Fruit fly (Drosophila melanogaster) whole organism, embryonic: ENCODE measurements around the gene CG15040.
A peak's percentile ranks its signal among the peaks of the same experiment; 100 is the strongest.

Experiments
- Blimp-1 ChIP-seq: fragments of 200-800 bp; sonication (Bioruptor generic); optimal IDR thresholded peaks from 3 replicates; lab custom pipeline; 2018; ENCODE audit warnings: missing biosample characterization, missing genetic modification characterization, mild to moderate bottlenecking, moderate library complexity, missing genetic modification reagents
- CG11085 ChIP-seq: fragments of 200-800 bp; sonication (Bioruptor generic); IDR thresholded peaks from 2 replicates; pipeline ENCODE4 v1.3.6; 2022; ENCODE audit warnings: missing biosample characterization, missing genetic modification characterization
- CG12299 ChIP-seq: fragments of 200-800 bp; sonication (Bioruptor generic); optimal IDR thresholded peaks from 2 replicates; lab custom pipeline; 2018; ENCODE audit warnings: missing biosample characterization, mild to moderate bottlenecking, missing genetic modification characterization
- CG12391 ChIP-seq: fragments of 200-800 bp; sonication (Bioruptor generic); optimal IDR thresholded peaks from 3 replicates; lab custom pipeline; 2018; ENCODE audit warnings: missing biosample characterization, mild to moderate bottlenecking, missing genetic modification characterization, moderate library complexity
- CG12942 ChIP-seq: fragments of 200-800 bp; sonication (Bioruptor generic); optimal IDR thresholded peaks from 3 replicates; lab custom pipeline; 2016; ENCODE audit warnings: missing biosample characterization, missing genetic modification characterization
- CG15514 ChIP-seq: fragments of 200-800 bp; sonication (Bioruptor generic); optimal IDR thresholded peaks from 3 replicates; lab custom pipeline; 2017; ENCODE audit warnings: missing biosample characterization, missing genetic modification characterization, mild to moderate bottlenecking, moderate library complexity, missing genetic modification reagents
- CG17328 ChIP-seq: fragments of 200-800 bp; sonication (Bioruptor generic); IDR thresholded peaks from 2 replicates; pipeline ENCODE4 v1.3.6; 2022; ENCODE audit warnings: missing biosample characterization, missing genetic modification characterization
- CG18262 ChIP-seq: fragments of 200-800 bp; optimal IDR thresholded peaks from 3 replicates; lab custom pipeline; 2019; ENCODE audit warnings: missing biosample characterization, mild to moderate bottlenecking, missing genetic modification characterization, moderate library complexity
- CG30431 ChIP-seq: fragments of 200-800 bp; sonication (Bioruptor generic); optimal IDR thresholded peaks from 2 replicates; lab custom pipeline; 2017; ENCODE audit warnings: missing biosample characterization, missing genetic modification characterization
- CG32532 ChIP-seq: fragments of 200-800 bp; sonication (Bioruptor generic); IDR thresholded peaks from 2 replicates; pipeline ENCODE4 v1.3.6; 2022; ENCODE audit warnings: missing biosample characterization, missing genetic modification characterization
- CG33557 ChIP-seq: fragments of 200-800 bp; sonication (Bioruptor generic); optimal IDR thresholded peaks from 2 replicates; lab custom pipeline; 2019; ENCODE audit warnings: missing biosample characterization, mild to moderate bottlenecking, missing genetic modification characterization, moderate library complexity
- CG3407 ChIP-seq: fragments of 200-800 bp; sonication (Bioruptor generic); optimal IDR thresholded peaks from 2 replicates; lab custom pipeline; 2018; ENCODE audit warnings: missing biosample characterization, mild to moderate bottlenecking, missing genetic modification characterization
- CG8388 ChIP-seq: fragments of 200-800 bp; sonication (Bioruptor generic); optimal IDR thresholded peaks from 2 replicates; lab custom pipeline; 2019; ENCODE audit warnings: missing biosample characterization, mild to moderate bottlenecking, missing genetic modification characterization, moderate library complexity
- CG8924 ChIP-seq: fragments of 200-800 bp; optimal IDR thresholded peaks from 3 replicates; lab custom pipeline; 2019; ENCODE audit warnings: missing biosample characterization, mild to moderate bottlenecking, missing genetic modification characterization, moderate library complexity
- Dfd ChIP-seq, 2 experiments: fragments of >200 bp; optimal IDR thresholded peaks; 2 replicates each; lab custom pipeline; 2017; ENCODE audit warnings: missing biosample characterization in 2 of 2, missing genetic modification characterization in 2 of 2
- Dll ChIP-seq: fragments of 200-800 bp; sonication (Bioruptor generic); IDR thresholded peaks from 4 replicates; pipeline ENCODE4 v1.3.6; 2022; ENCODE audit warnings: missing biosample characterization, missing genetic modification characterization; ENCODE audit not compliant: partially characterized antibody
- Doc3 ChIP-seq: fragments of 200-800 bp; sonication (Bioruptor generic); IDR thresholded peaks from 3 replicates; pipeline ENCODE4 v1.3.6; 2022; ENCODE audit warnings: missing biosample characterization, missing genetic modification characterization; ENCODE audit not compliant: partially characterized antibody
- Dp ChIP-seq: fragments of 200-800 bp; sonication (Bioruptor generic); optimal IDR thresholded peaks from 2 replicates; lab custom pipeline; 2018; ENCODE audit warnings: missing biosample characterization, mild to moderate bottlenecking, missing genetic modification characterization, moderate library complexity
- Fer3 ChIP-seq: fragments of 200-800 bp; sonication (Bioruptor generic); optimal IDR thresholded peaks from 2 replicates; lab custom pipeline; 2018; ENCODE audit warnings: missing biosample characterization, mild to moderate bottlenecking, missing genetic modification characterization, moderate library complexity
- H2.0 ChIP-seq: fragments of 200-800 bp; sonication (Bioruptor generic); IDR thresholded peaks from 2 replicates; pipeline ENCODE4 v1.3.6; 2022; ENCODE audit warnings: missing biosample characterization, missing genetic modification characterization
- HmgZ ChIP-seq: fragments of 200-800 bp; sonication (Bioruptor generic); optimal IDR thresholded peaks from 2 replicates; lab custom pipeline; 2018; ENCODE audit warnings: missing biosample characterization, mild to moderate bottlenecking, missing genetic modification characterization
- Hr3 ChIP-seq: fragments of 200-800 bp; sonication (Bioruptor generic); optimal IDR thresholded peaks from 3 replicates; lab custom pipeline; 2016; ENCODE audit warnings: missing biosample characterization, missing genetic modification characterization
- NC2α ChIP-seq: fragments of 200-800 bp; sonication (Bioruptor generic); optimal IDR thresholded peaks from 2 replicates; lab custom pipeline; 2016; ENCODE audit warnings: missing biosample characterization, missing genetic modification characterization
- Nf-YB ChIP-seq: fragments of 200-800 bp; sonication (Bioruptor generic); optimal IDR thresholded peaks from 3 replicates; lab custom pipeline; 2019; ENCODE audit warnings: missing biosample characterization, mild to moderate bottlenecking, missing genetic modification characterization, moderate library complexity
- Oaz ChIP-seq: fragments of 200-800 bp; sonication (Bioruptor generic); IDR thresholded peaks from 2 replicates; pipeline ENCODE4 v1.3.6; 2022; ENCODE audit warnings: missing biosample characterization, missing genetic modification characterization
- Sry-β ChIP-seq: fragments of 200-800 bp; sonication (Bioruptor generic); optimal IDR thresholded peaks from 2 replicates; lab custom pipeline; 2018; ENCODE audit warnings: missing biosample characterization, mild to moderate bottlenecking, missing genetic modification characterization, moderate library complexity
- abd-A ChIP-seq: fragments of 200-800 bp; sonication (Bioruptor generic); optimal IDR thresholded peaks from 3 replicates; lab custom pipeline; 2019; ENCODE audit warnings: missing biosample characterization, mild to moderate bottlenecking, missing genetic modification characterization, moderate library complexity
- amos ChIP-seq: fragments of 200-800 bp; sonication (Bioruptor generic); IDR thresholded peaks from 2 replicates; pipeline ENCODE4 v1.3.6; 2022; ENCODE audit warnings: missing biosample characterization, missing genetic modification characterization; ENCODE audit not compliant: partially characterized antibody
- aop ChIP-seq: fragments of 200-800 bp; sonication (Bioruptor generic); IDR thresholded peaks from 2 replicates; pipeline ENCODE4 v1.3.6; 2022; ENCODE audit warnings: missing biosample characterization, missing genetic modification characterization
- chm ChIP-seq: fragments of 200-800 bp; sonication (Bioruptor generic); IDR thresholded peaks from 2 replicates; pipeline ENCODE4 v1.3.6; 2022; ENCODE audit warnings: missing biosample characterization, missing genetic modification characterization
- crp ChIP-seq, 2 experiments: fragments of 200-800 bp; sonication (Bioruptor generic); optimal IDR thresholded peaks; 2 replicates in 1 of 2; 3 replicates in 1 of 2; lab custom pipeline; 2017; ENCODE audit warnings: missing biosample characterization in 2 of 2, missing genetic modification characterization in 2 of 2, mild to moderate bottlenecking in 1 of 2, moderate library complexity in 1 of 2
- dimm ChIP-seq: fragments of 200-800 bp; sonication (Bioruptor generic); IDR thresholded peaks from 2 replicates; pipeline ENCODE4 v1.3.6; 2022; ENCODE audit warnings: missing biosample characterization, missing genetic modification characterization
- ewg ChIP-seq: fragments of 200-800 bp; sonication (Bioruptor generic); optimal IDR thresholded peaks from 3 replicates; lab custom pipeline; 2017; ENCODE audit warnings: mild to moderate bottlenecking, missing biosample characterization, missing genetic modification reagents, missing genetic modification characterization
- fd96Cb ChIP-seq: fragments of 200-800 bp; sonication (Bioruptor generic); optimal IDR thresholded peaks from 2 replicates; lab custom pipeline; 2018; ENCODE audit warnings: missing biosample characterization, mild to moderate bottlenecking, missing genetic modification characterization, moderate library complexity
- fu2 ChIP-seq: fragments of 200-800 bp; sonication (Bioruptor generic); optimal IDR thresholded peaks from 2 replicates; lab custom pipeline; 2016; ENCODE audit warnings: missing biosample characterization, missing genetic modification characterization
- gfzf ChIP-seq: fragments of 200-800 bp; sonication (Bioruptor generic); optimal IDR thresholded peaks from 2 replicates; lab custom pipeline; 2016; ENCODE audit warnings: missing biosample characterization, mild to moderate bottlenecking, missing genetic modification characterization, moderate library complexity
- hkb ChIP-seq, 2 experiments: fragments of 200-800 bp in 1 of 2; fragments of >200 bp in 1 of 2; sonication (Bioruptor generic) in 1 of 2; IDR thresholded peaks in 1 of 2; optimal IDR thresholded peaks in 1 of 2; 2 replicates each; pipeline versions ENCODE4 v1.3.6 to Lab custom; 2017 to 2022; ENCODE audit warnings: missing biosample characterization in 1 of 2, missing genetic modification characterization in 1 of 2
- kah ChIP-seq: fragments of 200-800 bp; sonication (Bioruptor generic); optimal IDR thresholded peaks from 2 replicates; lab custom pipeline; 2018; ENCODE audit warnings: missing biosample characterization, mild to moderate bottlenecking, missing genetic modification characterization
- lbe ChIP-seq: fragments of 200-800 bp; sonication (Bioruptor generic); optimal IDR thresholded peaks from 2 replicates; lab custom pipeline; 2016; ENCODE audit warnings: missing biosample characterization, mild to moderate bottlenecking, missing genetic modification characterization
- lov ChIP-seq, 2 experiments: fragments of 200-800 bp in 1 of 2; fragments of >200 bp in 1 of 2; sonication (Bioruptor generic) in 1 of 2; IDR thresholded peaks in 1 of 2; optimal IDR thresholded peaks in 1 of 2; 2 replicates in 1 of 2; 3 replicates in 1 of 2; pipeline versions ENCODE4 v1.3.6 to Lab custom; 2017 to 2022; ENCODE audit warnings: missing biosample characterization in 1 of 2, missing genetic modification characterization in 1 of 2
- mirr ChIP-seq: fragments of 200-800 bp; sonication (Bioruptor generic); optimal IDR thresholded peaks from 3 replicates; lab custom pipeline; 2018; ENCODE audit warnings: missing biosample characterization, mild to moderate bottlenecking, missing genetic modification characterization
- prd ChIP-seq, 3 experiments: fragments of >200 bp in 2 of 3; fragments of 200-800 bp in 1 of 3; sonication (Bioruptor generic) in 1 of 3; optimal IDR thresholded peaks in 2 of 3; IDR thresholded peaks in 1 of 3; 2 replicates in 2 of 3; 3 replicates in 1 of 3; pipeline versions ENCODE4 v1.3.6 to Lab custom; 2017 to 2022; ENCODE audit warnings: missing biosample characterization in 1 of 3, missing genetic modification characterization in 1 of 3
- psq ChIP-seq: fragments of 200-800 bp; sonication (Bioruptor generic); optimal IDR thresholded peaks from 2 replicates; lab custom pipeline; 2017; ENCODE audit warnings: missing biosample characterization, missing genetic modification characterization
- sima ChIP-seq: fragments of 200-800 bp; sonication (Bioruptor generic); optimal IDR thresholded peaks from 2 replicates; lab custom pipeline; 2016; ENCODE audit warnings: missing biosample characterization, missing genetic modification characterization
- slbo ChIP-seq: fragments of 200-800 bp; sonication (Bioruptor generic); IDR thresholded peaks from 2 replicates; pipeline ENCODE4 v1.3.6; 2022; ENCODE audit warnings: missing biosample characterization, missing genetic modification characterization
- sob ChIP-seq: fragments of 200-800 bp; sonication (Bioruptor generic); IDR thresholded peaks from 2 replicates; pipeline ENCODE4 v1.3.6; 2022; ENCODE audit warnings: missing biosample characterization, missing genetic modification characterization
- stc ChIP-seq: fragments of 200-800 bp; sonication (Bioruptor generic); IDR thresholded peaks from 2 replicates; pipeline ENCODE4 v1.3.6; 2022; ENCODE audit warnings: missing biosample characterization, missing genetic modification characterization
- usp ChIP-seq: fragments of >200 bp; optimal IDR thresholded peaks from 2 replicates; lab custom pipeline; 2017; ENCODE audit warnings: missing biosample characterization, missing genetic modification characterization
- vvl ChIP-seq: fragments of 200-800 bp; sonication (Bioruptor generic); IDR thresholded peaks from 2 replicates; pipeline ENCODE4 v1.3.6; 2022; ENCODE audit warnings: missing biosample characterization, missing genetic modification characterization

CG15040 gene

DNA sequence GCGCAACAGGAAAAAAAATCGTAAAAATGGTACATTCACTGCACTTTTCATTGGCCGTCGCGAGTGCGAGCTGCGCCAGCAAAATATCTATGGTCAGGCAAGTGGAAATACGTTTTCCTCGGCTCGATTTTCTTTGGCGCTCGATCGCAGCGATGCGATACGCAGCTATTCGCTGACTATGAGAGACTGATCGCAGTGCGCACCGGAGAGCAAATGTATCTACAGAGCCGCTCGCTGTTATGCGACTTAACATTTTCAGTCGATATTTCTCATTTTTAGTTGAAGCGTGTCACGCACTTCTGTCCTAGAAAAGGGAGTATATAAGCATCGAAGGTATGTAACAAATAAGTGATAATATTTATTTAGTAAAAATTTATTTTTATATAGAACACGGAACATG lies 17.3 kb upstream of the CG15040 start, which contains the start of gene wgn (continued):
- peak; percentile 75 for TF ChIP-seq amos (GFP tag; lab: Robert Waterston, UW)
- no peak for TF ChIP-seq CG12299
- peak; percentile 95 for TF ChIP-seq Doc3 (GFP tag; lab: Robert Waterston, UW)
- no peak for TF ChIP-seq CG17328 (GFP tag; lab: Robert Waterston, UW)
- TF ChIP-seq kah, result no peak
- no peak for TF ChIP-seq crp (GFP tag; optimal IDR thresholded peaks at IDR 0.05; lab: Kevin White, UChicago)
- no peak for TF ChIP-seq CG8388 (GFP tag; lab: Kevin White, UChicago)
- TF ChIP-seq dimm (GFP tag; lab: Robert Waterston, UW), result no peak
- no peak for TF ChIP-seq lov (optimal IDR thresholded peaks at IDR 0.05; lab: Kevin White, UChicago)
- no peak for TF ChIP-seq lov (GFP tag; IDR thresholded peaks at IDR 0.05; lab: Robert Waterston, UW)
- TF ChIP-seq CG32532 (GFP tag; lab: Robert Waterston, UW), result peak; percentile 33; the same call in 1 of the 2 replicates
- TF ChIP-seq CG30431 (GFP tag; lab: Kevin White, UChicago), result no peak
- TF ChIP-seq H2.0 (GFP tag; lab: Robert Waterston, UW), result no peak
- TF ChIP-seq fd96Cb, result no peak
- no peak for TF ChIP-seq Nf-YB (GFP tag; lab: Kevin White, UChicago)
- no peak for TF ChIP-seq Sry-β
- no peak for TF ChIP-seq prd (optimal IDR thresholded peaks at IDR 0.05; lab: Kevin White, UChicago)
- no peak for TF ChIP-seq prd (GFP tag; IDR thresholded peaks at IDR 0.05; lab: Robert Waterston, UW)
- 0 out of 2 replicates have a peak, but pooled peaks have one; percentile 6 for TF ChIP-seq slbo
- TF ChIP-seq NC2α (GFP tag; lab: Kevin White, UChicago), result no peak
- no peak for TF ChIP-seq CG18262 (tag; lab: Kevin White, UChicago)
- no peak for TF ChIP-seq CG11085
- no peak for TF ChIP-seq sob (GFP tag; lab: Robert Waterston, UW)
- no peak for TF ChIP-seq Hr3 (GFP tag; lab: Kevin White, UChicago)
- TF ChIP-seq Dfd (GFP tag; optimal IDR thresholded peaks at IDR 0.05; lab: Kevin White, UChicago), result no peak
- no peak for TF ChIP-seq abd-A (tag; lab: Kevin White, UChicago)
- no peak for TF ChIP-seq gfzf (GFP tag; lab: Kevin White, UChicago)
- TF ChIP-seq CG12391 (tag; lab: Kevin White, UChicago), result no peak
- TF ChIP-seq hkb (optimal IDR thresholded peaks at IDR 0.05; lab: Kevin White, UChicago), result no peak
- 0 out of 2 replicates have a peak, but pooled peaks have one; percentile 8 for TF ChIP-seq hkb (GFP tag; IDR thresholded peaks at IDR 0.05; lab: Robert Waterston, UW)
- TF ChIP-seq Fer3 (tag; lab: Kevin White, UChicago), result no peak
- TF ChIP-seq Dll (GFP tag; lab: Robert Waterston, UW), result peak; percentile 97
- TF ChIP-seq Blimp-1, result no peak
- no peak for TF ChIP-seq mirr (GFP tag; lab: Kevin White, UChicago)
- TF ChIP-seq sima (GFP tag; lab: Kevin White, UChicago), result no peak
- no peak for TF ChIP-seq CG33557
- TF ChIP-seq HmgZ (tag; lab: Kevin White, UChicago), result peak; percentile 4
- no peak for TF ChIP-seq psq
- no peak for TF ChIP-seq Oaz (GFP tag; lab: Robert Waterston, UW)
- no peak for TF ChIP-seq Dp (GFP tag; lab: Kevin White, UChicago)
- TF ChIP-seq fu2 (GFP tag; lab: Kevin White, UChicago), result no peak
- TF ChIP-seq CG3407 (GFP tag; lab: Kevin White, UChicago), result no peak
- no peak for TF ChIP-seq aop (GFP tag; lab: Robert Waterston, UW)
- TF ChIP-seq usp (GFP tag; lab: Kevin White, UChicago), result no peak
- TF ChIP-seq vvl (GFP tag; lab: Robert Waterston, UW), result 0 out of 2 replicates have a peak, but pooled peaks have one; percentile 13
- no peak for TF ChIP-seq ewg (GFP tag; lab: Kevin White, UChicago)
- no peak for TF ChIP-seq CG8924
- peak; percentile 83 for TF ChIP-seq chm (GFP tag; lab: Robert Waterston, UW)
- TF ChIP-seq CG15514, result no peak
- TF ChIP-seq lbe (GFP tag; lab: Kevin White, UChicago), result no peak
- TF ChIP-seq stc (GFP tag; lab: Robert Waterston, UW), result no peak
- no peak for TF ChIP-seq CG12942 (GFP tag; lab: Kevin White, UChicago)
